Worm (Caenorhabditis elegans): ENCODE data around the gene R144.12.

Gene R144.12

ce11 chrIII:4986790-4987259, 20.0 kb downstream of the R144.12 start, which contains the start of the genes C27F2.10 and wdr-60:
C27F2.10 (minus strand) TSS chrIII:4986898.
wdr-60 (plus strand) TSS chrIII:4987209.
- TF ChIP-seq lsl-1 (GFP tag; optimal IDR thresholded peaks at IDR 0.05) (peak; percentile 17), F33H1.4 (GFP tag; IDR thresholded peaks at IDR 0.05) (peak; percentile 37; the same call in 1 of the 2 replicates), sdz-38 (tag; optimal IDR thresholded peaks at IDR 0.05) (no peak), Y95B8A.8 (GFP tag; IDR thresholded peaks at IDR 0.05) (no peak), madf-8 (GFP tag; conservative IDR thresholded peaks at IDR 0.05) (0 out of 2 replicates have a peak, but pooled peaks have one; percentile 5), ceh-58 (GFP tag; IDR thresholded peaks at IDR 0.05) (no peak), B0035.1 (tag; optimal IDR thresholded peaks at IDR 0.05) (no peak), F52B5.7 (tag; optimal IDR thresholded peaks at IDR 0.05) (no peak), ztf-22 (GFP tag; optimal IDR thresholded peaks at IDR 0.05) (no peak), nhr-80 (tag; optimal IDR thresholded peaks at IDR 0.05) (no peak), lin-54 (GFP tag; optimal IDR thresholded peaks at IDR 0.05) (peak; percentile 78), dpl-1 (GFP tag; optimal IDR thresholded peaks at IDR 0.05) (peak; percentile 58), B0336.3 (GFP tag; IDR thresholded peaks at IDR 0.05) (no peak), F10E7.11 (tag; optimal IDR thresholded peaks at IDR 0.05) (no peak), ztf-28 (GFP tag; IDR thresholded peaks at IDR 0.05) (no peak), repo-1 (tag; optimal IDR thresholded peaks at IDR 0.05) (no peak), mel-28 (tag; optimal IDR thresholded peaks at IDR 0.05; ENCODE audit: borderline replicate concordance) (no peak), let-526 (GFP tag; IDR thresholded peaks at IDR 0.05) (no peak), dox-1 (GFP tag; IDR thresholded peaks at IDR 0.05) (0 out of 2 replicates have a peak, but pooled peaks have one; percentile 21), efl-1 (GFP tag; optimal IDR thresholded peaks at IDR 0.05) (peak; percentile 63), madf-6 (GFP tag; IDR thresholded peaks at IDR 0.05) (peak; percentile 63)

ce11 chrIII:4984444-4985086, 22.2 kb downstream of the R144.12 start, which contains the start of gene C27F2.7:
C27F2.7 (minus strand) TSS chrIII:4984494.
- TF ChIP-seq C17E4.6 (GFP tag; IDR thresholded peaks at IDR 0.05) (peak; percentile 71; the same call in 1 of the 2 replicates), lsy-27 (tag; optimal IDR thresholded peaks at IDR 0.05; ENCODE audit: borderline replicate concordance, insufficient read depth) (no peak), rpc-1 (optimal IDR thresholded peaks at IDR 0.05) (no peak), rpc-1 (tag; optimal IDR thresholded peaks at IDR 0.05) (no peak), ztf-25 (GFP tag; IDR thresholded peaks at IDR 0.05) (0 out of 2 replicates have a peak, but pooled peaks have one; percentile 38), ceh-58 (GFP tag; IDR thresholded peaks at IDR 0.05) (no peak), lsl-1 (GFP tag; optimal IDR thresholded peaks at IDR 0.05) (peak; percentile 94), mcd-1 (GFP tag; IDR thresholded peaks at IDR 0.05) (no peak), unc-130 (GFP tag; optimal IDR thresholded peaks at IDR 0.05) (peak; percentile 45), F10E7.11 (tag; optimal IDR thresholded peaks at IDR 0.05) (no peak), sdz-38 (tag; optimal IDR thresholded peaks at IDR 0.05) (no peak), sea-2 (GFP tag; IDR thresholded peaks at IDR 0.05) (no peak), Y95B8A.8 (GFP tag; IDR thresholded peaks at IDR 0.05) (peak; percentile 81), efl-1 (GFP tag; optimal IDR thresholded peaks at IDR 0.05) (peak; percentile 82), ccch-3 (GFP tag; optimal IDR thresholded peaks at IDR 0.05) (no peak), let-526 (GFP tag; IDR thresholded peaks at IDR 0.05) (no peak), zfh-2 (GFP tag; conservative IDR thresholded peaks at IDR 0.05) (no peak), hmg-20 (GFP tag; IDR thresholded peaks at IDR 0.05) (no peak), ztf-6 (GFP tag; IDR thresholded peaks at IDR 0.05) (no peak), snpc-3.4 (tag; optimal IDR thresholded peaks at IDR 0.05) (no peak), D2030.7 (GFP tag; IDR thresholded peaks at IDR 0.05) (peak; percentile 79), K11D2.4 (GFP tag; IDR thresholded peaks at IDR 0.05) (no peak), madf-3 (GFP tag; IDR thresholded peaks at IDR 0.05) (peak; percentile 70; the same call in 1 of the 2 replicates), pbrm-1 (GFP tag; IDR thresholded peaks at IDR 0.05) (peak; percentile 58; the same call in 1 of the 2 replicates), ekl-4 (GFP tag; IDR thresholded peaks at IDR 0.05) (peak; percentile 66), lin-40 (tag; optimal IDR thresholded peaks at IDR 0.05) (no peak), mxl-1 (tag; optimal IDR thresholded peaks at IDR 0.05) (no peak), lag-1 (GFP tag; IDR thresholded peaks at IDR 0.05) (no peak), dox-1 (GFP tag; IDR thresholded peaks at IDR 0.05) (peak; percentile 84), madf-10 (tag; optimal IDR thresholded peaks at IDR 0.05) (no peak), egl-44 (GFP tag; IDR thresholded peaks at IDR 0.05) (no peak), hlh-26 (GFP tag; conservative IDR thresholded peaks at IDR 0.05) (no peak), F49E8.2 (tag; optimal IDR thresholded peaks at IDR 0.05; ENCODE audit: insufficient read depth) (peak; percentile 72), madf-6 (GFP tag; IDR thresholded peaks at IDR 0.05) (peak; percentile 94)
